Worm (Caenorhabditis elegans): ENCODE results near the gene ccch-2.

The ccch-2 gene

ce11 chrIV:16310103-16310502 lies 32.1 kb downstream of the ccch-2 start (continued):
- TF ChIP-seq egl-43 (GFP tag; IDR thresholded peaks at IDR 0.05) (peak; percentile 60; the same call in 1 of the 2 replicates), ztf-7 (tag; optimal IDR thresholded peaks at IDR 0.05) (no peak), lin-29 (GFP tag; IDR thresholded peaks at IDR 0.05) (no peak), hif-1 (tag; optimal IDR thresholded peaks at IDR 0.05) (no peak), D1046.2 (GFP tag; IDR thresholded peaks at IDR 0.05) (0 out of 2 replicates have a peak, but pooled peaks have one; percentile 36), set-16 (GFP tag; IDR thresholded peaks at IDR 0.05) (peak; percentile 75), mep-1 (tag; optimal IDR thresholded peaks at IDR 0.05) (no peak)

ce11 chrIV:16320410-16320809 lies 42.4 kb downstream of the ccch-2 start, which contains the start of gene K03D3.5:
TSS of gene K03D3.5 (minus strand) at chrIV:16320510.
- TF ChIP-seq mxl-3 (GFP tag; optimal IDR thresholded peaks at IDR 0.05) (no peak), dmd-8 (GFP tag; IDR thresholded peaks at IDR 0.05) (no peak), spr-1 (tag; optimal IDR thresholded peaks at IDR 0.05) (no peak), F37D6.2 (tag; optimal IDR thresholded peaks at IDR 0.05) (no peak), mep-1 (tag; optimal IDR thresholded peaks at IDR 0.05) (no peak), daf-16 (GFP tag; optimal IDR thresholded peaks at IDR 0.05) (no peak), daf-16 (tag; optimal IDR thresholded peaks at IDR 0.05) (no peak), madf-5 (GFP tag; IDR thresholded peaks at IDR 0.05) (no peak), sdz-12 (GFP tag; optimal IDR thresholded peaks at IDR 0.05) (no peak), nhr-48 (tag; optimal IDR thresholded peaks at IDR 0.05) (no peak), zfp-3 (GFP tag; conservative IDR thresholded peaks at IDR 0.05) (no peak), nhr-237 (tag; optimal IDR thresholded peaks at IDR 0.05) (no peak), ama-1 (optimal IDR thresholded peaks at IDR 0.05) (no peak), rbr-2 (tag; optimal IDR thresholded peaks at IDR 0.05) (no peak), F10B5.3 (tag; optimal IDR thresholded peaks at IDR 0.05) (no peak), hif-1 (tag; optimal IDR thresholded peaks at IDR 0.05) (no peak)

- TF ChIP-seq lim-7 (GFP tag; IDR thresholded peaks at IDR 0.05) (no peak), nhr-76 (tag; optimal IDR thresholded peaks at IDR 0.05) (no peak), nhr-6 (tag; optimal IDR thresholded peaks at IDR 0.05) (no peak), nhr-42 (GFP tag; IDR thresholded peaks at IDR 0.05) (no peak), zfp-3 (GFP tag; conservative IDR thresholded peaks at IDR 0.05) (no peak), duxl-1 (tag; optimal IDR thresholded peaks at IDR 0.05; ENCODE audit: poor library complexity) (no peak), aly-2 (tag; optimal IDR thresholded peaks at IDR 0.05) (no peak), daf-12 (tag; optimal IDR thresholded peaks at IDR 0.05) (no peak), ZK546.5 (tag; optimal IDR thresholded peaks at IDR 0.05) (no peak), egl-27 (tag; optimal IDR thresholded peaks at IDR 0.05) (no peak), ceh-32 (tag; optimal IDR thresholded peaks at IDR 0.05; ENCODE audit: poor library complexity) (no peak), T26A8.4 (GFP tag; IDR thresholded peaks at IDR 0.05) (no peak), nhr-102 (tag; optimal IDR thresholded peaks at IDR 0.05) (no peak), zfp-2 (tag; optimal IDR thresholded peaks at IDR 0.05) (no peak), nhr-111 (GFP tag; optimal IDR thresholded peaks at IDR 0.05) (no peak), Y75B8A.6 (GFP tag; IDR thresholded peaks at IDR 0.05) (no peak), jun-1 (tag; optimal IDR thresholded peaks at IDR 0.05) (no peak), dmd-6 (GFP tag; IDR thresholded peaks at IDR 0.05) (no peak), tra-1 (GFP tag; IDR thresholded peaks at IDR 0.05) (no peak), aha-1 (tag) (no peak)
Observed at ce11 chrIV:16320866-16321265, 42.9 kb downstream of the ccch-2 start, which contains the start of gene srz-61. TSS of gene srz-61 (plus strand) at chrIV:16321166.
